Worm (Caenorhabditis elegans) whole organism, L1 larva: ENCODE data around the gene nhr-91.

Experiments
- C16A3.4 ChIP-seq: fragments of 150-350 bp; optimal IDR thresholded peaks from 2 replicates; lab custom pipeline; 2014; ENCODE audit warnings: missing biosample characterization, missing genetic modification characterization
- C34B4.2 ChIP-seq: sonication (generic microtip); optimal IDR thresholded peaks from 2 replicates; lab custom pipeline; 2017; ENCODE audit warnings: mild to moderate bottlenecking, missing genetic modification characterization, missing compliant biosample characterization
- Y116A8C.19 ChIP-seq: sonication (generic microtip); optimal IDR thresholded peaks from 2 replicates; lab custom pipeline; 2016; ENCODE audit warnings: missing compliant biosample characterization, missing genetic modification characterization, borderline replicate concordance
- aha-1 ChIP-seq: fragments of 150-350 bp; optimal IDR thresholded peaks from 2 replicates; lab custom pipeline; 2014; ENCODE audit warnings: missing biosample characterization, missing genetic modification characterization
- aly-2 ChIP-seq: fragments of 150-350 bp; optimal IDR thresholded peaks from 2 replicates; lab custom pipeline; 2014; ENCODE audit warnings: missing biosample characterization, missing genetic modification characterization
- blmp-1 ChIP-seq: fragments of 150-350 bp; optimal IDR thresholded peaks from 2 replicates; lab custom pipeline; 2014; ENCODE audit warnings: missing biosample characterization, missing genetic modification characterization
- ceh-63 ChIP-seq: fragments of 200-800 bp; sonication (Bioruptor generic); optimal IDR thresholded peaks from 2 replicates; lab custom pipeline; 2018; ENCODE audit warnings: mild to moderate bottlenecking, missing genetic modification characterization, missing compliant biosample characterization
- ces-1 ChIP-seq: fragments of 150-350 bp; optimal IDR thresholded peaks from 2 replicates; lab custom pipeline; 2014; ENCODE audit warnings: missing biosample characterization, missing genetic modification reagents, missing genetic modification characterization
- dpl-1 ChIP-seq, 3 experiments: fragments of 150-350 bp in 2 of 3; sonication (generic microtip) in 1 of 3; optimal IDR thresholded peaks; 2 replicates each; lab custom pipeline; 2014 to 2017; ENCODE audit warnings: missing biosample characterization in 3 of 3, missing genetic modification characterization in 3 of 3, missing genetic modification reagents in 3 of 3
- dsc-1 ChIP-seq: sonication (generic microtip); optimal IDR thresholded peaks from 2 replicates; lab custom pipeline; 2016; ENCODE audit warnings: mild to moderate bottlenecking, missing genetic modification characterization, missing compliant biosample characterization
- efl-1 ChIP-seq, 4 experiments: fragments of 150-350 bp; optimal IDR thresholded peaks in 3 of 4; peaks in 1 of 4; 1 replicate in 1 of 4; 2 replicates in 3 of 4; lab custom pipeline; 2014; ENCODE audit warnings: missing biosample characterization in 2 of 4, missing genetic modification characterization in 2 of 4, missing genetic modification reagents in 2 of 4
- efl-3 ChIP-seq: fragments of 200-800 bp; sonication (Bioruptor generic); optimal IDR thresholded peaks from 2 replicates; lab custom pipeline; 2018; ENCODE audit warnings: mild to moderate bottlenecking, missing genetic modification characterization, missing compliant biosample characterization
- egl-13 ChIP-seq: sonication (generic microtip); optimal IDR thresholded peaks from 2 replicates; lab custom pipeline; 2016; ENCODE audit warnings: missing genotype, missing genetic modification reagents, missing genetic modification characterization, missing compliant biosample characterization
- egl-27 ChIP-seq, 2 experiments: fragments of 150-350 bp in 1 of 2; sonication (generic microtip); optimal IDR thresholded peaks; 3 replicates each; lab custom pipeline; 2017 to 2018; ENCODE audit warnings: missing biosample characterization in 2 of 2, missing genetic modification characterization in 2 of 2, missing genetic modification reagents in 2 of 2
- elt-2 ChIP-seq: sonication (generic microtip); optimal IDR thresholded peaks from 2 replicates; lab custom pipeline; 2016; ENCODE audit warnings: missing genetic modification characterization, mild to moderate bottlenecking, inconsistent platforms, missing compliant biosample characterization, missing genetic modification reagents
- elt-3 ChIP-seq, 6 experiments: fragments of 150-350 bp in 1 of 6; sonication (generic microtip); optimal IDR thresholded peaks; 2 replicates each; lab custom pipeline; 2017 to 2018; ENCODE audit warnings: missing biosample characterization in 6 of 6, missing genetic modification characterization in 6 of 6, inconsistent platforms in 1 of 6
- fos-1 ChIP-seq: fragments of 150-350 bp; optimal IDR thresholded peaks from 2 replicates; lab custom pipeline; 2014; ENCODE audit warnings: missing biosample characterization, missing genetic modification characterization
- hlh-17 ChIP-seq: fragments of 200-800 bp; sonication (Bioruptor generic); optimal IDR thresholded peaks from 2 replicates; lab custom pipeline; 2018; ENCODE audit warnings: missing genetic modification characterization, mild to moderate bottlenecking, missing compliant biosample characterization, moderate library complexity, borderline replicate concordance
- hlh-4 ChIP-seq: sonication (generic microtip); optimal IDR thresholded peaks from 2 replicates; lab custom pipeline; 2016; ENCODE audit warnings: mild to moderate bottlenecking, missing genetic modification characterization, missing compliant biosample characterization
- hpl-2 ChIP-seq: fragments of 150-350 bp; optimal IDR thresholded peaks from 2 replicates; lab custom pipeline; 2014; ENCODE audit warnings: missing biosample characterization, missing genetic modification reagents, missing genetic modification characterization
- irx-1 ChIP-seq: sonication (generic microtip); optimal IDR thresholded peaks from 2 replicates; lab custom pipeline; 2016; ENCODE audit warnings: missing genetic modification characterization, missing compliant biosample characterization
- isw-1 ChIP-seq: fragments of 200-800 bp; sonication (Bioruptor generic); IDR thresholded peaks from 2 replicates; pipeline ENCODE4 v1.3.6; 2022; ENCODE audit warnings: missing genetic modification characterization, missing compliant biosample characterization
- jun-1 ChIP-seq: fragments of 150-350 bp; optimal IDR thresholded peaks from 2 replicates; lab custom pipeline; 2014; ENCODE audit warnings: missing biosample characterization, missing genetic modification reagents, missing genetic modification characterization
- lin-14 ChIP-seq: fragments of 200-800 bp; sonication (Bioruptor generic); optimal IDR thresholded peaks from 2 replicates; lab custom pipeline; 2018; ENCODE audit warnings: mild to moderate bottlenecking, missing genetic modification characterization, moderate library complexity, missing compliant biosample characterization
- lin-15B ChIP-seq: fragments of 150-350 bp; sonication (generic microtip); optimal IDR thresholded peaks from 3 replicates; lab custom pipeline; 2014; ENCODE audit warnings: missing biosample characterization, missing genetic modification characterization
- lin-35 ChIP-seq, 2 experiments: fragments of 150-350 bp; optimal IDR thresholded peaks; 2 replicates each; lab custom pipeline; 2014; ENCODE audit warnings: missing biosample characterization in 2 of 2, missing genetic modification characterization in 2 of 2, missing genetic modification reagents in 2 of 2
- lir-3 ChIP-seq: sonication (generic microtip); optimal IDR thresholded peaks from 2 replicates; lab custom pipeline; 2016; ENCODE audit warnings: mild to moderate bottlenecking, missing genetic modification characterization, moderate library complexity, missing compliant biosample characterization; ENCODE audit not compliant: poor library complexity
- lsy-2 ChIP-seq, 2 experiments: fragments of 150-350 bp; optimal IDR thresholded peaks; 2 replicates each; lab custom pipeline; 2014; ENCODE audit warnings: missing biosample characterization in 2 of 2, missing genetic modification characterization in 2 of 2
- mab-9 ChIP-seq: fragments of 200-800 bp; sonication (Bioruptor generic); IDR thresholded peaks from 2 replicates; pipeline ENCODE4 v1.3.6; 2022; ENCODE audit warnings: missing genetic modification reagents, missing genetic modification characterization, missing compliant biosample characterization
- mdl-1 ChIP-seq, 2 experiments: fragments of 150-350 bp; optimal IDR thresholded peaks; 2 replicates each; lab custom pipeline; 2014 to 2017; ENCODE audit warnings: missing biosample characterization in 2 of 2, missing genetic modification characterization in 2 of 2, inconsistent platforms in 1 of 2
- mef-2 ChIP-seq: fragments of 150-350 bp; optimal IDR thresholded peaks from 2 replicates; lab custom pipeline; 2014; ENCODE audit warnings: missing biosample characterization, missing genetic modification characterization
- mep-1 ChIP-seq: fragments of 150-350 bp; optimal IDR thresholded peaks from 2 replicates; lab custom pipeline; 2014; ENCODE audit warnings: missing biosample characterization, missing genetic modification characterization
- nhr-11 ChIP-seq: fragments of 150-350 bp; optimal IDR thresholded peaks from 2 replicates; lab custom pipeline; 2014; ENCODE audit warnings: missing biosample characterization, missing genetic modification characterization
- nhr-12 ChIP-seq: sonication (generic microtip); optimal IDR thresholded peaks from 2 replicates; lab custom pipeline; 2017; ENCODE audit warnings: missing biosample characterization, missing genetic modification characterization
- nhr-19 ChIP-seq: fragments of 200-800 bp; sonication (Bioruptor generic); conservative IDR thresholded peaks from 2 replicates; pipeline ENCODE4 v1.3.6; 2022; ENCODE audit warnings: missing genetic modification characterization, missing compliant biosample characterization
- nhr-20 ChIP-seq: sonication (generic microtip); optimal IDR thresholded peaks from 2 replicates; lab custom pipeline; 2016; ENCODE audit warnings: mild to moderate bottlenecking, missing genetic modification characterization, missing compliant biosample characterization
- nhr-237 ChIP-seq: fragments of 150-350 bp; optimal IDR thresholded peaks from 2 replicates; lab custom pipeline; 2014; ENCODE audit warnings: missing biosample characterization, missing genetic modification characterization
- nhr-76 ChIP-seq: sonication (generic microtip); optimal IDR thresholded peaks from 2 replicates; lab custom pipeline; 2017; ENCODE audit warnings: missing biosample characterization, missing genetic modification characterization
- nhr-84 ChIP-seq: sonication (generic microtip); optimal IDR thresholded peaks from 2 replicates; lab custom pipeline; 2017; ENCODE audit warnings: missing biosample characterization, missing genetic modification characterization
- nhr-90 ChIP-seq: sonication (generic microtip); optimal IDR thresholded peaks from 2 replicates; lab custom pipeline; 2016; ENCODE audit warnings: mild to moderate bottlenecking, missing genetic modification characterization, missing compliant biosample characterization; ENCODE audit not compliant: poor library complexity
- pag-3 ChIP-seq: sonication (generic microtip); optimal IDR thresholded peaks from 2 replicates; lab custom pipeline; 2017; ENCODE audit warnings: missing genetic modification characterization, mild to moderate bottlenecking, missing compliant biosample characterization, antibody characterized with exemption, borderline replicate concordance; ENCODE audit not compliant: insufficient read depth
- pax-3 ChIP-seq: fragments of 200-800 bp; sonication (Bioruptor generic); optimal IDR thresholded peaks from 2 replicates; lab custom pipeline; 2018; ENCODE audit warnings: mild to moderate bottlenecking, missing genetic modification characterization, moderate library complexity, missing compliant biosample characterization
- pqm-1 ChIP-seq: sonication (generic microtip); optimal IDR thresholded peaks from 3 replicates; lab custom pipeline; 2017; ENCODE audit warnings: missing biosample characterization, missing genetic modification characterization
- rnt-1 ChIP-seq: sonication (generic microtip); optimal IDR thresholded peaks from 2 replicates; lab custom pipeline; 2016; ENCODE audit warnings: mild to moderate bottlenecking, missing genetic modification characterization, moderate library complexity, missing compliant biosample characterization
- snpc-4 ChIP-seq: fragments of 150-350 bp; optimal IDR thresholded peaks from 2 replicates; lab custom pipeline; 2014; ENCODE audit warnings: missing biosample characterization, missing genetic modification characterization
- sox-4 ChIP-seq: sonication (generic microtip); optimal IDR thresholded peaks from 2 replicates; lab custom pipeline; 2016; ENCODE audit warnings: missing genetic modification characterization, missing compliant biosample characterization
- sptf-1 ChIP-seq: fragments of 150-350 bp; optimal IDR thresholded peaks from 2 replicates; lab custom pipeline; 2014; ENCODE audit warnings: missing biosample characterization, missing genetic modification characterization
- sup-37 ChIP-seq: fragments of 200-800 bp; sonication (Bioruptor generic); optimal IDR thresholded peaks from 2 replicates; lab custom pipeline; 2018; ENCODE audit warnings: mild to moderate bottlenecking, missing genetic modification characterization, missing compliant biosample characterization
- unc-86 ChIP-seq: sonication (generic microtip); optimal IDR thresholded peaks from 2 replicates; lab custom pipeline; 2016; ENCODE audit warnings: missing genetic modification characterization, missing compliant biosample characterization
- vab-15 ChIP-seq: sonication (generic microtip); optimal IDR thresholded peaks from 2 replicates; lab custom pipeline; 2017; ENCODE audit warnings: missing genotype, mild to moderate bottlenecking, missing genetic modification characterization, missing compliant biosample characterization
- xbp-1 ChIP-seq: sonication (generic microtip); optimal IDR thresholded peaks from 2 replicates; lab custom pipeline; 2016; ENCODE audit warnings: missing genetic modification characterization, missing compliant biosample characterization
- ztf-11 ChIP-seq, 2 experiments: sonication (generic microtip); optimal IDR thresholded peaks; 2 replicates each; lab custom pipeline; 2016 to 2017; ENCODE audit warnings: missing genetic modification characterization in 2 of 2, missing biosample characterization in 1 of 2, missing compliant biosample characterization in 1 of 2

The nhr-91 gene

DNA sequence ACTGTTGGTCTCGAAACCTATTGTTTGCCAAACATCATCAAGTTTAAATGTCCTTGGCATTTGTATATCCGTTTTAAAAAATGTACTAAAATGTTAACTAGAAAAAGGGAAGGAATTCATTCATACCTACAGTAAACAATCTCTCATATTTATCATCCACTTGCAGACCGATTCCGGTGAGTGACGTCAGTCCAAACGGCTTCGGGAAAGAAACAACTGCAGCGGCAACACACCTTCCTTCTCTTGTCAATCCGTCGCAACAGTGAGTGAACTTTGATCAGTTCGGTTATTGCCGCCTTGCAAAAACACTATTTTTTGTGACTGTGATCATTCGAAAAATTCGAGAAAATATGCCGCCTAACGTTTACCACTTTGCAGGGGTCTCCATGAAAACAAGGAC, 45.0 kb upstream of the nhr-91 start (continued):
- TF ChIP-seq ceh-63 = no peak
- no peak for TF ChIP-seq C34B4.2 (tag; lab: Kevin White, UChicago)
- TF ChIP-seq sup-37 (GFP tag; lab: Kevin White, UChicago) = no peak
- TF ChIP-seq blmp-1 (tag; lab: Kevin White, UChicago) = peak; percentile 55
- TF ChIP-seq lir-3 = no peak
- TF ChIP-seq snpc-4 = no peak
- no peak for TF ChIP-seq pax-3 (tag; lab: Kevin White, UChicago)
- TF ChIP-seq lin-35 (GFP tag; optimal IDR thresholded peaks at IDR 0.05; lab: Kevin White, UChicago) = peak in 1 of 2 experiments; percentile 2
- no peak for TF ChIP-seq efl-3 (GFP tag; lab: Kevin White, UChicago)
- peak; percentile 38 for TF ChIP-seq lin-14
- no peak for TF ChIP-seq hpl-2 (GFP tag; lab: Kevin White, UChicago)
- TF ChIP-seq Y116A8C.19 = no peak
- TF ChIP-seq fos-1 (tag; lab: Kevin White, UChicago) = no peak
- no peak for TF ChIP-seq xbp-1
- no peak for TF ChIP-seq nhr-12 (tag; lab: Kevin White, UChicago)
- TF ChIP-seq irx-1 = peak; percentile 8
- TF ChIP-seq nhr-20 (tag; lab: Kevin White, UChicago) = peak; percentile 76
- no peak for TF ChIP-seq unc-86 (tag; lab: Kevin White, UChicago)
- TF ChIP-seq sptf-1 = no peak
- TF ChIP-seq vab-15 (tag; lab: Kevin White, UChicago) = no peak
- no peak for TF ChIP-seq nhr-84 (tag; lab: Kevin White, UChicago)
- no peak for TF ChIP-seq isw-1
- TF ChIP-seq mep-1 (tag; lab: Kevin White, UChicago) = peak; percentile 22
- TF ChIP-seq sox-4 = no peak
- no peak for TF ChIP-seq lin-15B
- no peak for TF ChIP-seq lsy-2 (tag; optimal IDR thresholded peaks at IDR 0.05; lab: Kevin White, UChicago)
- no peak for TF ChIP-seq hlh-4 (tag; lab: Kevin White, UChicago)
- TF ChIP-seq dsc-1 (tag; lab: Kevin White, UChicago) = no peak
- no peak for TF ChIP-seq aly-2 (tag; lab: Kevin White, UChicago)
- TF ChIP-seq pag-3 (tag; lab: Kevin White, UChicago) = no peak
- TF ChIP-seq elt-2 = no peak
- TF ChIP-seq dpl-1 (GFP tag; optimal IDR thresholded peaks at IDR 0.05; lab: Kevin White, UChicago) = no peak
- TF ChIP-seq C16A3.4 (tag; lab: Kevin White, UChicago) = no peak
- TF ChIP-seq efl-1 (optimal IDR thresholded peaks at IDR 0.05; lab: Kevin White, UChicago) = no peak
- no peak for TF ChIP-seq efl-1 (GFP tag; optimal IDR thresholded peaks at IDR 0.05 in 1 of 2; lab: Kevin White, UChicago)
- no peak for TF ChIP-seq ztf-11 (tag; optimal IDR thresholded peaks at IDR 0.05; lab: Kevin White, UChicago)
- no peak for TF ChIP-seq nhr-11 (tag; lab: Kevin White, UChicago)
- TF ChIP-seq nhr-19 (GFP tag; lab: Robert Waterston, UW) = peak; percentile 56
- no peak for TF ChIP-seq jun-1 (tag; lab: Kevin White, UChicago)
- TF ChIP-seq egl-13 = no peak
- no peak for TF ChIP-seq rnt-1
- no peak for TF ChIP-seq mdl-1 (tag; optimal IDR thresholded peaks at IDR 0.05; lab: Kevin White, UChicago)
- no peak for TF ChIP-seq nhr-76
- TF ChIP-seq aha-1 = no peak
- TF ChIP-seq nhr-237 (tag; lab: Kevin White, UChicago) = no peak
- TF ChIP-seq pqm-1 (tag; lab: Kevin White, UChicago) = no peak
- no peak for TF ChIP-seq hlh-17
- TF ChIP-seq egl-27 (tag; optimal IDR thresholded peaks at IDR 0.05; lab: Kevin White, UChicago) = no peak
- TF ChIP-seq nhr-90 (tag; lab: Kevin White, UChicago) = peak; percentile 61
- no peak for TF ChIP-seq mab-9 (GFP tag; lab: Robert Waterston, UW)
- TF ChIP-seq mef-2 (tag; lab: Kevin White, UChicago) = no peak
- TF ChIP-seq elt-3 (tag; optimal IDR thresholded peaks at IDR 0.05; lab: Kevin White, UChicago) = peak in 2 of 6 experiments; percentile 9 to 51
- TF ChIP-seq ces-1 (GFP tag; lab: Kevin White, UChicago) = no peak
